Worm (Caenorhabditis elegans) whole organism, mixed stage, embryonic: ENCODE results near the gene dsb-1.

Source experiments
- M03D4.4 ChIP-seq: sonication (generic microtip); optimal IDR thresholded peaks from 2 replicates; lab custom pipeline; 2017; ENCODE audit warnings: mild to moderate bottlenecking, missing genetic modification characterization, missing compliant biosample characterization
- bed-3 ChIP-seq: fragments of 200-800 bp; sonication (Bioruptor generic); optimal IDR thresholded peaks from 3 replicates; lab custom pipeline; 2018; ENCODE audit warnings: mild to moderate bottlenecking, missing genetic modification characterization, moderate library complexity, missing compliant biosample characterization
- blmp-1 ChIP-seq: fragments of 150-350 bp; optimal IDR thresholded peaks from 2 replicates; lab custom pipeline; 2014; ENCODE audit warnings: missing biosample characterization, missing genetic modification characterization
- ceh-39 ChIP-seq: fragments of 150-350 bp; optimal IDR thresholded peaks from 2 replicates; lab custom pipeline; 2014; ENCODE audit warnings: missing biosample characterization, missing genetic modification characterization
- ceh-83 ChIP-seq: fragments of 200-800 bp; sonication (Bioruptor generic); optimal IDR thresholded peaks from 2 replicates; lab custom pipeline; 2018; ENCODE audit warnings: mild to moderate bottlenecking, missing genetic modification characterization, missing compliant biosample characterization
- ces-1 ChIP-seq: fragments of 150-350 bp; optimal IDR thresholded peaks from 2 replicates; lab custom pipeline; 2014; ENCODE audit warnings: missing biosample characterization, missing genetic modification reagents, missing genetic modification characterization
- cnd-1 ChIP-seq: fragments of 200-800 bp; sonication (Bioruptor generic); optimal IDR thresholded peaks from 2 replicates; lab custom pipeline; 2018; ENCODE audit warnings: mild to moderate bottlenecking, missing genetic modification characterization, missing compliant biosample characterization
- drap-1 ChIP-seq: fragments of 200-800 bp; sonication (Bioruptor generic); optimal IDR thresholded peaks from 3 replicates; lab custom pipeline; 2018; ENCODE audit warnings: mild to moderate bottlenecking, missing genetic modification characterization, missing compliant biosample characterization
- elt-1 ChIP-seq: sonication (generic microtip); optimal IDR thresholded peaks from 2 replicates; lab custom pipeline; 2017; ENCODE audit warnings: missing genetic modification characterization, mild to moderate bottlenecking, missing compliant biosample characterization, antibody characterized with exemption, moderate library complexity, borderline replicate concordance; ENCODE audit not compliant: insufficient read depth
- elt-3 ChIP-seq: fragments of 150-350 bp; optimal IDR thresholded peaks from 2 replicates; lab custom pipeline; 2014; ENCODE audit warnings: missing biosample characterization, missing genetic modification characterization
- flh-1 ChIP-seq: fragments of 200-800 bp; sonication (Bioruptor generic); optimal IDR thresholded peaks from 2 replicates; lab custom pipeline; 2018; ENCODE audit warnings: mild to moderate bottlenecking, missing genetic modification characterization, moderate library complexity, missing compliant biosample characterization
- ham-2 ChIP-seq: fragments of 200-800 bp; sonication (Bioruptor generic); optimal IDR thresholded peaks from 2 replicates; lab custom pipeline; 2018; ENCODE audit warnings: mild to moderate bottlenecking, missing genetic modification characterization, missing compliant biosample characterization
- hlh-1 ChIP-seq: fragments of 150-350 bp; optimal IDR thresholded peaks from 2 replicates; lab custom pipeline; 2014; ENCODE audit warnings: missing biosample characterization, missing genetic modification reagents, missing genetic modification characterization
- lin-13 ChIP-seq: fragments of 150-350 bp; optimal IDR thresholded peaks from 2 replicates; lab custom pipeline; 2014; ENCODE audit warnings: missing biosample characterization, missing genetic modification characterization
- lin-32 ChIP-seq: fragments of 200-800 bp; sonication (Bioruptor generic); optimal IDR thresholded peaks from 2 replicates; lab custom pipeline; 2018; ENCODE audit warnings: mild to moderate bottlenecking, missing genetic modification characterization, missing compliant biosample characterization
- lsy-2 ChIP-seq: fragments of 150-350 bp; optimal IDR thresholded peaks from 2 replicates; lab custom pipeline; 2014; ENCODE audit warnings: missing biosample characterization, missing genetic modification characterization
- mab-5 ChIP-seq: fragments of 150-350 bp; optimal IDR thresholded peaks from 2 replicates; lab custom pipeline; 2014; ENCODE audit warnings: missing biosample characterization, missing genetic modification characterization
- mep-1 ChIP-seq: fragments of 150-350 bp; optimal IDR thresholded peaks from 2 replicates; lab custom pipeline; 2017; ENCODE audit warnings: missing biosample characterization, missing genetic modification reagents, missing genetic modification characterization, inconsistent platforms
- mls-2 ChIP-seq: sonication (generic microtip); optimal IDR thresholded peaks from 2 replicates; lab custom pipeline; 2016; ENCODE audit warnings: mild to moderate bottlenecking, missing genetic modification characterization, moderate library complexity, missing compliant biosample characterization
- nhr-237 ChIP-seq: fragments of 150-350 bp; optimal IDR thresholded peaks from 2 replicates; lab custom pipeline; 2014; ENCODE audit warnings: missing biosample characterization, missing genetic modification characterization
- nhr-28 ChIP-seq: fragments of 150-350 bp; optimal IDR thresholded peaks from 2 replicates; lab custom pipeline; 2014; ENCODE audit warnings: missing biosample characterization, missing genetic modification characterization
- nhr-76 ChIP-seq: sonication (generic microtip); optimal IDR thresholded peaks from 2 replicates; lab custom pipeline; 2017; ENCODE audit warnings: missing biosample characterization, missing genetic modification characterization
- pha-4 ChIP-seq: fragments of 150-350 bp; optimal IDR thresholded peaks from 2 replicates; lab custom pipeline; 2018; ENCODE audit warnings: missing biosample characterization, missing genetic modification reagents, missing genetic modification characterization
- sem-2 ChIP-seq: fragments of 200-800 bp; sonication (Bioruptor generic); optimal IDR thresholded peaks from 2 replicates; lab custom pipeline; 2018; ENCODE audit warnings: mild to moderate bottlenecking, missing genetic modification characterization, missing compliant biosample characterization
- sptf-1 ChIP-seq: sonication (generic microtip); optimal IDR thresholded peaks from 2 replicates; lab custom pipeline; 2017; ENCODE audit warnings: mild to moderate bottlenecking, missing genetic modification characterization, moderate library complexity, missing compliant biosample characterization
- tbx-8 ChIP-seq: fragments of 200-800 bp; sonication (Bioruptor generic); optimal IDR thresholded peaks from 2 replicates; lab custom pipeline; 2018; ENCODE audit warnings: mild to moderate bottlenecking, missing genetic modification characterization, moderate library complexity, missing compliant biosample characterization
- unc-120 ChIP-seq: sonication (generic microtip); optimal IDR thresholded peaks from 2 replicates; lab custom pipeline; 2017; ENCODE audit warnings: missing genetic modification characterization, missing compliant biosample characterization; ENCODE audit not compliant: poor library complexity, severe bottlenecking
- unc-39 ChIP-seq: fragments of 150-350 bp; optimal IDR thresholded peaks from 2 replicates; lab custom pipeline; 2014; ENCODE audit warnings: missing biosample characterization, missing genetic modification characterization
- unc-62 ChIP-seq: fragments of 150-350 bp; optimal IDR thresholded peaks from 2 replicates; lab custom pipeline; 2014; ENCODE audit warnings: missing biosample characterization, missing genetic modification reagents, missing genetic modification characterization
- zip-8 ChIP-seq: fragments of 150-350 bp; optimal IDR thresholded peaks from 2 replicates; lab custom pipeline; 2014; ENCODE audit warnings: missing biosample characterization, missing genetic modification characterization

The dsb-1 gene

ce11 chrIV:12414601-12415000 lies 5.9 kb downstream of the dsb-1 start:
- TF ChIP-seq nhr-237 (tag; lab: Kevin White, UChicago) (no peak), pha-4 (tag; lab: Kevin White, UChicago) (no peak), blmp-1 (no peak), nhr-76 (tag; lab: Kevin White, UChicago) (no peak), unc-39 (tag; lab: Kevin White, UChicago) (no peak), sptf-1 (no peak), lin-32 (no peak), flh-1 (GFP tag; lab: Kevin White, UChicago) (no peak)

ce11 chrIV:12416629-12417404 lies 8.1 kb downstream of the dsb-1 start:
- TF ChIP-seq ham-2 (GFP tag; lab: Kevin White, UChicago) (peak; percentile 48), tbx-8 (GFP tag; lab: Kevin White, UChicago) (no peak), cnd-1 (tag; lab: Kevin White, UChicago) (peak; percentile 35), lsy-2 (tag; lab: Kevin White, UChicago) (no peak), sptf-1 (peak; percentile 52), nhr-76 (tag; lab: Kevin White, UChicago) (no peak), elt-1 (tag; lab: Kevin White, UChicago) (no peak), lin-32 (peak; percentile 63), M03D4.4 (tag; lab: Kevin White, UChicago) (peak; percentile 32), bed-3 (GFP tag; lab: Kevin White, UChicago) (no peak), mab-5 (tag; lab: Kevin White, UChicago) (no peak), ceh-83 (GFP tag; lab: Kevin White, UChicago) (peak; percentile 34)

- TF ChIP-seq nhr-76 (tag; lab: Kevin White, UChicago) (no peak), zip-8 (tag; lab: Kevin White, UChicago) (no peak), M03D4.4 (tag; lab: Kevin White, UChicago) (no peak), ces-1 (GFP tag; lab: Kevin White, UChicago) (peak; percentile 70), hlh-1 (peak; percentile 44), drap-1 (GFP tag; lab: Kevin White, UChicago) (peak; percentile 4), lin-32 (no peak), lsy-2 (tag; lab: Kevin White, UChicago) (no peak), unc-62 (GFP tag; lab: Kevin White, UChicago) (no peak), sptf-1 (peak; percentile 31), nhr-28 (tag; lab: Kevin White, UChicago) (no peak), tbx-8 (GFP tag; lab: Kevin White, UChicago) (no peak), elt-3 (tag; lab: Kevin White, UChicago) (no peak), unc-120 (tag; lab: Kevin White, UChicago) (peak; percentile 39)
These were observed 8.9 kb downstream of the dsb-1 start, which contains the start of gene F08G5.3 for ce11 chrIV:12417536-12418195. F08G5.3 (minus strand) TSS chrIV:12417586.

- TF ChIP-seq unc-62 (GFP tag; lab: Kevin White, UChicago) (no peak), blmp-1 (no peak), M03D4.4 (tag; lab: Kevin White, UChicago) (no peak), lin-13 (tag; lab: Kevin White, UChicago) (no peak), ces-1 (GFP tag; lab: Kevin White, UChicago) (peak; percentile 56)
- TF ChIP-seq, all 35 proteins: peak for 1
These were observed 10.6 kb downstream of the dsb-1 start for ce11 chrIV:12419291-12419690.

- TF ChIP-seq ceh-83 (GFP tag; lab: Kevin White, UChicago): no peak
- TF ChIP-seq M03D4.4 (tag; lab: Kevin White, UChicago): no peak
- TF ChIP-seq mab-5 (tag; lab: Kevin White, UChicago): no peak
- no peak for TF ChIP-seq drap-1 (GFP tag; lab: Kevin White, UChicago)
- no peak for TF ChIP-seq elt-3 (tag; lab: Kevin White, UChicago)
- TF ChIP-seq mep-1 (tag; lab: Kevin White, UChicago): no peak
- no peak for TF ChIP-seq mls-2 (tag; lab: Kevin White, UChicago)
- TF ChIP-seq bed-3 (GFP tag; lab: Kevin White, UChicago): no peak
- no peak for TF ChIP-seq hlh-1
- TF ChIP-seq ceh-39 (tag; lab: Kevin White, UChicago): no peak
- no peak for TF ChIP-seq sem-2 (GFP tag; lab: Kevin White, UChicago)
These were observed 11.7 kb downstream of the dsb-1 start, which contains the start of gene ugt-65 for ce11 chrIV:12420455-12420854. ugt-65 (plus strand) TSS chrIV:12420683.
